Fruit fly (Drosophila melanogaster) S2 (cell line): ENCODE measurements around the gene Rh50.

Source experiments
- CG8478 ChIP-seq: fragments of >200 bp; optimal IDR thresholded peaks from 2 replicates; lab custom pipeline; 2018
- CTCF ChIP-seq, 2 experiments: fragments of >200 bp; optimal IDR thresholded peaks; 2 replicates each; lab custom pipeline; 2018

dm6 chr3L:4896564-4896963 is 13.6 kb upstream of the Rh50 start, which contains the start of gene CG13705:
- TF ChIP-seq CTCF (optimal IDR thresholded peaks at IDR 0.05; lab: Kevin White, UChicago) = no peak
- TF ChIP-seq CG8478 = no peak
